Worm (Caenorhabditis elegans) whole organism, L2 larva: ENCODE data around the gene srd-2.

Experiments used
- C34F6.9 ChIP-seq: fragments of 150-350 bp; optimal IDR thresholded peaks from 2 replicates; lab custom pipeline; 2014; ENCODE audit warnings: missing biosample characterization, missing genetic modification characterization
- F13H6.1 ChIP-seq: sonication (generic microtip); optimal IDR thresholded peaks from 2 replicates; lab custom pipeline; 2016; ENCODE audit warnings: missing genetic modification characterization, missing compliant biosample characterization
- R02D3.7 ChIP-seq: fragments of 150-350 bp; optimal IDR thresholded peaks from 2 replicates; lab custom pipeline; 2014; ENCODE audit warnings: missing biosample characterization, missing genetic modification characterization
- Y55F3AM.14 ChIP-seq: fragments of 200-800 bp; sonication (Bioruptor generic); optimal IDR thresholded peaks from 2 replicates; lab custom pipeline; 2018; ENCODE audit warnings: mild to moderate bottlenecking, missing genetic modification characterization, missing compliant biosample characterization
- ZK546.5 ChIP-seq: sonication (generic microtip); optimal IDR thresholded peaks from 2 replicates; lab custom pipeline; 2017; ENCODE audit warnings: missing biosample characterization, missing genetic modification characterization
- aly-2 ChIP-seq: fragments of 150-350 bp; optimal IDR thresholded peaks from 2 replicates; lab custom pipeline; 2014; ENCODE audit warnings: missing biosample characterization, missing genetic modification characterization
- ama-1 ChIP-seq: fragments of 150-350 bp; optimal IDR thresholded peaks from 2 replicates; lab custom pipeline; 2018; ENCODE audit warnings: inconsistent platforms
- blmp-1 ChIP-seq: sonication (generic microtip); optimal IDR thresholded peaks from 2 replicates; lab custom pipeline; 2017; ENCODE audit warnings: missing genetic modification characterization, mild to moderate bottlenecking, missing compliant biosample characterization, antibody characterized with exemption, moderate library complexity; ENCODE audit not compliant: insufficient read depth
- ceh-16 ChIP-seq: fragments of 150-350 bp; optimal IDR thresholded peaks from 2 replicates; lab custom pipeline; 2014; ENCODE audit warnings: missing biosample characterization, missing genetic modification characterization
- ceh-82 ChIP-seq: fragments of 150-350 bp; optimal IDR thresholded peaks from 2 replicates; lab custom pipeline; 2014; ENCODE audit warnings: missing biosample characterization, missing genetic modification characterization
- crh-2 ChIP-seq: sonication (generic microtip); optimal IDR thresholded peaks from 2 replicates; lab custom pipeline; 2017; ENCODE audit warnings: missing biosample characterization, missing genetic modification characterization
- dmd-4 ChIP-seq: sonication (generic microtip); optimal IDR thresholded peaks from 2 replicates; lab custom pipeline; 2017; ENCODE audit warnings: missing biosample characterization, missing genetic modification characterization
- egl-27 ChIP-seq: sonication (generic microtip); optimal IDR thresholded peaks from 3 replicates; lab custom pipeline; 2017; ENCODE audit warnings: missing biosample characterization, missing genetic modification reagents, missing genetic modification characterization
- elt-1 ChIP-seq: fragments of 150-350 bp; optimal IDR thresholded peaks from 2 replicates; lab custom pipeline; 2014; ENCODE audit warnings: missing biosample characterization, missing genetic modification characterization
- elt-3 ChIP-seq: sonication (generic microtip); optimal IDR thresholded peaks from 2 replicates; lab custom pipeline; 2017; ENCODE audit warnings: missing biosample characterization, missing genetic modification characterization
- fos-1 ChIP-seq: fragments of 150-350 bp; optimal IDR thresholded peaks from 2 replicates; lab custom pipeline; 2014; ENCODE audit warnings: missing biosample characterization, missing genetic modification characterization
- gmeb-1 ChIP-seq: fragments of 150-350 bp; optimal IDR thresholded peaks from 2 replicates; lab custom pipeline; 2014; ENCODE audit warnings: missing biosample characterization, missing genetic modification characterization
- lin-11 ChIP-seq: fragments of 150-350 bp; sonication (generic microtip); optimal IDR thresholded peaks from 2 replicates; lab custom pipeline; 2014; ENCODE audit warnings: missing biosample characterization, missing genetic modification characterization, inconsistent platforms, mixed read lengths
- lin-13 ChIP-seq: fragments of 150-350 bp; optimal IDR thresholded peaks from 2 replicates; lab custom pipeline; 2014; ENCODE audit warnings: missing biosample characterization, missing genetic modification reagents, missing genetic modification characterization
- lin-39 ChIP-seq: fragments of 150-350 bp; optimal IDR thresholded peaks from 2 replicates; lab custom pipeline; 2014; ENCODE audit warnings: missing biosample characterization, missing genetic modification reagents, missing genetic modification characterization
- lsy-2 ChIP-seq, 2 experiments: fragments of 150-350 bp in 1 of 2; sonication (generic microtip) in 1 of 2; optimal IDR thresholded peaks; 2 replicates each; lab custom pipeline; 2014 to 2017; ENCODE audit warnings: missing biosample characterization in 2 of 2, missing genetic modification characterization in 2 of 2
- mab-5 ChIP-seq: fragments of 150-350 bp; optimal IDR thresholded peaks from 2 replicates; lab custom pipeline; 2014; ENCODE audit warnings: missing biosample characterization, missing genetic modification characterization
- mdl-1 ChIP-seq, 2 experiments: fragments of 150-350 bp in 1 of 2; sonication (generic microtip) in 1 of 2; optimal IDR thresholded peaks; 2 replicates each; lab custom pipeline; 2017; ENCODE audit warnings: missing biosample characterization in 2 of 2, missing genetic modification characterization in 2 of 2
- nhr-10 ChIP-seq: sonication (generic microtip); optimal IDR thresholded peaks from 2 replicates; lab custom pipeline; 2017; ENCODE audit warnings: missing biosample characterization, missing genetic modification characterization
- nhr-11 ChIP-seq: fragments of 150-350 bp; optimal IDR thresholded peaks from 2 replicates; lab custom pipeline; 2014; ENCODE audit warnings: missing biosample characterization, missing genetic modification characterization
- nhr-12 ChIP-seq: fragments of 150-350 bp; optimal IDR thresholded peaks from 2 replicates; lab custom pipeline; 2014; ENCODE audit warnings: missing biosample characterization, missing genetic modification characterization
- nhr-129 ChIP-seq: fragments of 150-350 bp; optimal IDR thresholded peaks from 2 replicates; lab custom pipeline; 2014; ENCODE audit warnings: missing biosample characterization, missing genetic modification characterization
- nhr-21 ChIP-seq: fragments of 150-350 bp; optimal IDR thresholded peaks from 2 replicates; lab custom pipeline; 2014; ENCODE audit warnings: missing biosample characterization, missing genetic modification characterization
- nhr-23 ChIP-seq: fragments of 150-350 bp; optimal IDR thresholded peaks from 2 replicates; lab custom pipeline; 2014; ENCODE audit warnings: missing biosample characterization, missing genetic modification reagents, missing genetic modification characterization
- nhr-237 ChIP-seq: fragments of 150-350 bp; optimal IDR thresholded peaks from 2 replicates; lab custom pipeline; 2014; ENCODE audit warnings: missing biosample characterization, missing genetic modification characterization
- nhr-6 ChIP-seq: fragments of 150-350 bp; optimal IDR thresholded peaks from 2 replicates; lab custom pipeline; 2014; ENCODE audit warnings: missing biosample characterization, missing genetic modification characterization
- nhr-77 ChIP-seq: fragments of 150-350 bp; optimal IDR thresholded peaks from 2 replicates; lab custom pipeline; 2014; ENCODE audit warnings: missing biosample characterization, missing genetic modification characterization
- peb-1 ChIP-seq: fragments of 150-350 bp; optimal IDR thresholded peaks from 2 replicates; lab custom pipeline; 2014; ENCODE audit warnings: missing biosample characterization, missing genetic modification characterization
- sem-4 ChIP-seq: fragments of 150-350 bp; optimal IDR thresholded peaks from 2 replicates; lab custom pipeline; 2014; ENCODE audit warnings: missing biosample characterization, missing genetic modification reagents, missing genetic modification characterization
- skn-1 ChIP-seq: sonication (generic microtip); optimal IDR thresholded peaks from 2 replicates; lab custom pipeline; 2017; ENCODE audit warnings: missing biosample characterization, missing genetic modification characterization
- sma-3 ChIP-seq: sonication (generic microtip); optimal IDR thresholded peaks from 2 replicates; lab custom pipeline; 2016; ENCODE audit warnings: missing genetic modification reagents, missing genetic modification characterization, missing compliant biosample characterization
- sma-9 ChIP-seq, 2 experiments: fragments of 150-350 bp in 1 of 2; sonication (generic microtip) in 1 of 2; optimal IDR thresholded peaks; 2 replicates each; lab custom pipeline; 2014 to 2016; ENCODE audit warnings: missing genetic modification characterization in 2 of 2, mild to moderate bottlenecking in 1 of 2, missing biosample characterization in 1 of 2, missing compliant biosample characterization in 1 of 2, missing genetic modification reagents in 1 of 2, moderate library complexity in 1 of 2
- snpc-4 ChIP-seq: fragments of 150-350 bp; optimal IDR thresholded peaks from 2 replicates; lab custom pipeline; 2014; ENCODE audit warnings: missing biosample characterization, missing genetic modification characterization
- unc-39 ChIP-seq: fragments of 150-350 bp; optimal IDR thresholded peaks from 2 replicates; lab custom pipeline; 2014; ENCODE audit warnings: missing biosample characterization, missing genetic modification characterization
- unc-55 ChIP-seq: fragments of 150-350 bp; sonication (generic microtip); optimal IDR thresholded peaks from 3 replicates; lab custom pipeline; 2014; ENCODE audit warnings: missing biosample characterization, missing genetic modification reagents, missing genetic modification characterization
- unc-62 ChIP-seq: fragments of 150-350 bp; optimal IDR thresholded peaks from 2 replicates; lab custom pipeline; 2014; ENCODE audit warnings: missing biosample characterization, missing genetic modification reagents, missing genetic modification characterization
- zag-1 ChIP-seq: fragments of 150-350 bp; optimal IDR thresholded peaks from 2 replicates; lab custom pipeline; 2014; ENCODE audit warnings: missing biosample characterization, missing genetic modification characterization
- ztf-1 ChIP-seq: fragments of 200-800 bp; sonication (Bioruptor generic); conservative IDR thresholded peaks from 2 replicates; pipeline ENCODE4 v1.3.6; 2022; ENCODE audit warnings: missing genetic modification characterization, missing compliant biosample characterization
- ztf-11 ChIP-seq: sonication (generic microtip); optimal IDR thresholded peaks from 2 replicates; lab custom pipeline; 2017; ENCODE audit warnings: missing biosample characterization, missing genetic modification characterization
- ztf-4 ChIP-seq: fragments of 150-350 bp; optimal IDR thresholded peaks from 2 replicates; lab custom pipeline; 2014; ENCODE audit warnings: missing biosample characterization, missing genetic modification characterization

The srd-2 gene

DNA sequence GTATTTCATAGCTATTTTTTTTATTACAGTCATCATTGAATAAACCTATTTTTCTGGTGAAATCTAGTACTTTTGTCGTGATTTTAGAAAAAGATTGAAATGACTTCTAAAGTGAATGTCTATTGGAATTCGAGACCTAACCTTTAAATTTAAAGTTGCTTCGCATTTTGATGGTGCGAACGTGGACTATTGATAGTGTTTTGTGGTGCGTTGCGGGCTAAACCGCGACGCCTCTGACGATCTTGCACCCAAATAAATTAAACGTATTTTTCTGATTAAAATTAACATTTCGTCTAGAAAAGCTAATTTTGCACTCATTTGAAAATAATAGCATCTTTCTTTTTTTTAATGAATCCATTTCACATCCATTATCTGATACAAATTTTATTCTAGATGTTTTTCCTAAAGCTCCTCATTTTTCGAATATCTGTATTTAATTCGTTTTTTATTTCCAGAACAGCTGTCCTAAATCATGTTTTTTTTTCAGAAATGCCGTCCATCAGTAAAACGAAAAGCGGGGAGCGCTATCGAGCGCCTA, 15.2 kb downstream of the srd-2 start, which contains the start of gene wbp-11:
wbp-11 (plus strand) TSS at position 488 of the 538 bp plus-strand sequence.
- TF ChIP-seq C34F6.9 (tag; lab: Kevin White, UChicago), result peak; percentile 49
- TF ChIP-seq unc-55, result peak; percentile 51
- TF ChIP-seq sma-9 (GFP tag; optimal IDR thresholded peaks at IDR 0.05; lab: Kevin White, UChicago), result peak; percentile 0
- no peak for TF ChIP-seq sma-9 (tag; optimal IDR thresholded peaks at IDR 0.05; lab: Kevin White, UChicago)
- TF ChIP-seq lsy-2 (tag; optimal IDR thresholded peaks at IDR 0.05; lab: Kevin White, UChicago), result peak in 1 of 2 experiments; percentile 53
- TF ChIP-seq crh-2 (tag; lab: Kevin White, UChicago), result peak; percentile 16
- TF ChIP-seq ZK546.5 (tag; lab: Kevin White, UChicago), result no peak
- peak; percentile 38 for TF ChIP-seq nhr-129 (tag; lab: Kevin White, UChicago)
- TF ChIP-seq nhr-6 (tag; lab: Kevin White, UChicago), result no peak

DNA sequence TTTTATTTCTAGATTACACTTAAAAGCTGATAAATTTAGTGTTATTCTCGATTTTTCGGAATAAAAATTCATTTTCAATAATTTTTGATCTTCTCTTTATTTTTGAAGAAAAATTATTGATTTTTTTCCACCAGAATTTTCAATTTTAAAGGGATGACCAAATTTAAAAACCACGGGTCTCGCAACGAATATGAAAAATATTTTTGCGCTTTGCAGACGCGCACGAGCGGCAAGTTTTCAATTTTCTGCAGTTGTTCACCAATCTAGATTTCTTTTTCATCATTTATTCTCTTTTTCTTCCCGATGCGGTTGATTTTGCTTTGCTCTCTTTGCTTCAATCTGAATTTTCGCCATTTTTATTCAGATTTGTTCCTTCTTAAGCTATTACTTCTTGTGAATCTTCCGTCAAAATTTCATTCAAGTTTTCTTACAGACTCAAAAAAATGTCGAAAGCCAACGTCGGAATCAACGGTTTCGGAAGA, 16.8 kb downstream of the srd-2 start, which contains the start of gene gpd-4:
gpd-4 (plus strand) TSS at position 432 of the 482 bp plus-strand sequence.
- no peak for TF ChIP-seq Y55F3AM.14 (GFP tag; lab: Kevin White, UChicago)
- no peak for TF ChIP-seq egl-27 (tag; lab: Kevin White, UChicago)

ce11 chrII:10168905-10169782, 18.6 kb downstream of the srd-2 start, which contains the start of gene daf-19:
Gene daf-19, minus strand, starts transcription at chrII:10169346.
- TF ChIP-seq snpc-4 (no peak), C34F6.9 (tag; lab: Kevin White, UChicago) (peak; percentile 78), ceh-16 (tag; lab: Kevin White, UChicago) (no peak), F13H6.1 (tag; lab: Kevin White, UChicago) (peak; percentile 61), dmd-4 (tag; lab: Kevin White, UChicago) (no peak), mdl-1 (tag; optimal IDR thresholded peaks at IDR 0.05; lab: Kevin White, UChicago) (peak in 1 of 2 experiments; percentile 36), ama-1 (peak; percentile 30), blmp-1 (tag; lab: Kevin White, UChicago) (no peak), ceh-82 (tag; lab: Kevin White, UChicago) (no peak), R02D3.7 (no peak), sem-4 (tag; lab: Kevin White, UChicago) (no peak), elt-3 (tag; lab: Kevin White, UChicago) (no peak), ZK546.5 (tag; lab: Kevin White, UChicago) (no peak), nhr-23 (tag; lab: Kevin White, UChicago) (no peak), nhr-129 (tag; lab: Kevin White, UChicago) (peak; percentile 71), mab-5 (no peak), nhr-77 (no peak), elt-1 (tag; lab: Kevin White, UChicago) (no peak), skn-1 (tag; lab: Kevin White, UChicago) (no peak), lin-13 (GFP tag; lab: Kevin White, UChicago) (peak; percentile 49), fos-1 (tag; lab: Kevin White, UChicago) (peak; percentile 33), gmeb-1 (tag; lab: Kevin White, UChicago) (no peak), lsy-2 (tag; optimal IDR thresholded peaks at IDR 0.05; lab: Kevin White, UChicago) (peak; percentile 27 to 65), sma-3 (GFP tag; lab: Kevin White, UChicago) (peak; percentile 13), unc-62 (GFP tag; lab: Kevin White, UChicago) (no peak), sma-9 (GFP tag; optimal IDR thresholded peaks at IDR 0.05; lab: Kevin White, UChicago) (peak; percentile 53), sma-9 (tag; optimal IDR thresholded peaks at IDR 0.05; lab: Kevin White, UChicago) (no peak), ztf-1 (GFP tag; lab: Robert Waterston, UW) (no peak), zag-1 (tag; lab: Kevin White, UChicago) (peak; percentile 43), nhr-6 (tag; lab: Kevin White, UChicago) (no peak), peb-1 (no peak), nhr-10 (tag; lab: Kevin White, UChicago) (peak; percentile 5), lin-11 (tag; lab: Kevin White, UChicago) (peak; percentile 63), unc-39 (tag; lab: Kevin White, UChicago) (peak; percentile 82), egl-27 (tag; lab: Kevin White, UChicago) (peak; percentile 48), lin-39 (tag; lab: Kevin White, UChicago) (no peak), aly-2 (tag; lab: Kevin White, UChicago) (no peak), ztf-4 (tag; lab: Kevin White, UChicago) (peak; percentile 56), crh-2 (tag; lab: Kevin White, UChicago) (peak; percentile 59), nhr-11 (tag; lab: Kevin White, UChicago) (no peak), nhr-237 (tag; lab: Kevin White, UChicago) (no peak), Y55F3AM.14 (GFP tag; lab: Kevin White, UChicago) (peak; percentile 38), nhr-12 (no peak), nhr-21 (tag; lab: Kevin White, UChicago) (peak; percentile 55), unc-55 (peak; percentile 76), ztf-11 (tag; lab: Kevin White, UChicago) (peak; percentile 12)
